Fruit fly (Drosophila melanogaster) whole organism, wandering third instar larva: ENCODE measurements around the gene CG44774.

Experiments used
- Abd-B ChIP-seq: fragments of >200 bp; optimal IDR thresholded peaks from 2 replicates; lab custom pipeline; 2017; ENCODE audit warnings: missing biosample characterization, missing genetic modification characterization
- CG32264 ChIP-seq: fragments of 200-800 bp; sonication (Bioruptor generic); optimal IDR thresholded peaks from 2 replicates; lab custom pipeline; 2016; ENCODE audit warnings: missing biosample characterization, missing genetic modification characterization
- CG9705 ChIP-seq: fragments of 200-800 bp; sonication (Bioruptor generic); optimal IDR thresholded peaks from 2 replicates; lab custom pipeline; 2018; ENCODE audit warnings: missing biosample characterization, mild to moderate bottlenecking, missing genetic modification characterization
- CrebA ChIP-seq: fragments of 200-800 bp; sonication (Bioruptor generic); optimal IDR thresholded peaks from 2 replicates; lab custom pipeline; 2016; ENCODE audit warnings: missing biosample characterization, mild to moderate bottlenecking, missing genetic modification characterization, borderline replicate concordance
- Dfd ChIP-seq: fragments of >200 bp; optimal IDR thresholded peaks from 2 replicates; lab custom pipeline; 2017; ENCODE audit warnings: missing biosample characterization, missing genetic modification characterization
- Dif ChIP-seq: fragments of 200-275, 200-300 bp; sonication (Bioruptor generic); optimal IDR thresholded peaks from 2 replicates; lab custom pipeline; 2018; ENCODE audit warnings: missing biosample characterization, missing genetic modification characterization; ENCODE audit not compliant: partially characterized antibody
- GATAd ChIP-seq: sonication (Bioruptor generic); optimal IDR thresholded peaks from 2 replicates; lab custom pipeline; 2016; ENCODE audit warnings: missing biosample characterization, missing genetic modification characterization
- HLH106 ChIP-seq: fragments of 200-800 bp; optimal IDR thresholded peaks from 3 replicates; lab custom pipeline; 2019; ENCODE audit warnings: missing biosample characterization, mild to moderate bottlenecking, missing genetic modification characterization, moderate library complexity
- Hnf4 ChIP-seq: fragments of 200-800 bp; sonication (Bioruptor generic); optimal IDR thresholded peaks from 2 replicates; lab custom pipeline; 2016; ENCODE audit warnings: missing biosample characterization, mild to moderate bottlenecking, missing genetic modification characterization
- Hr78 ChIP-seq: fragments of >200 bp; optimal IDR thresholded peaks from 2 replicates; lab custom pipeline; 2017; ENCODE audit warnings: missing biosample characterization, missing genetic modification characterization
- Hr83 ChIP-seq: fragments of 200-300 bp; sonication (Bioruptor generic); optimal IDR thresholded peaks from 2 replicates; lab custom pipeline; 2016; ENCODE audit warnings: missing biosample characterization, mild to moderate bottlenecking, missing genetic modification characterization, moderate library complexity; ENCODE audit not compliant: poor library complexity, severe bottlenecking
- Jra ChIP-seq: sonication (Bioruptor generic); optimal IDR thresholded peaks from 2 replicates; lab custom pipeline; 2016; ENCODE audit warnings: missing biosample characterization, missing genetic modification characterization
- Mio ChIP-seq: sonication (Bioruptor generic); optimal IDR thresholded peaks from 2 replicates; lab custom pipeline; 2016; ENCODE audit warnings: missing biosample characterization, missing genetic modification characterization
- Myc ChIP-seq: fragments of >200 bp; optimal IDR thresholded peaks from 2 replicates; lab custom pipeline; 2017
- N ChIP-seq: fragments of >200 bp; optimal IDR thresholded peaks from 2 replicates; lab custom pipeline; 2018; ENCODE audit warnings: missing biosample characterization, missing external identifiers, missing genetic modification characterization
- OdsH ChIP-seq: fragments of 200-800 bp; sonication (Bioruptor generic); optimal IDR thresholded peaks from 2 replicates; lab custom pipeline; 2016; ENCODE audit warnings: missing biosample characterization, mild to moderate bottlenecking, missing genetic modification characterization
- Rel ChIP-seq, 2 experiments: fragments of 200-800 bp; sonication (Bioruptor generic) in 1 of 2; optimal IDR thresholded peaks; 2 replicates in 1 of 2; 3 replicates in 1 of 2; lab custom pipeline; 2016 to 2019; ENCODE audit warnings: mild to moderate bottlenecking in 2 of 2, missing biosample characterization in 2 of 2, missing genetic modification characterization in 2 of 2, moderate library complexity in 1 of 2
- Sp1 ChIP-seq: fragments of 200-800 bp; sonication (Bioruptor generic); optimal IDR thresholded peaks from 3 replicates; lab custom pipeline; 2019; ENCODE audit warnings: missing biosample characterization, mild to moderate bottlenecking, missing genetic modification characterization, moderate library complexity
- Vsx2 ChIP-seq: fragments of 200-300, 225-300 bp; sonication (Bioruptor generic); optimal IDR thresholded peaks from 2 replicates; lab custom pipeline; 2018; ENCODE audit warnings: missing biosample characterization, missing genetic modification characterization; ENCODE audit not compliant: partially characterized antibody
- br ChIP-seq: fragments of 200-800 bp; sonication (Bioruptor generic); optimal IDR thresholded peaks from 2 replicates; lab custom pipeline; 2016; ENCODE audit warnings: missing biosample characterization, missing genetic modification characterization
- brk ChIP-seq: fragments of 200-800 bp; sonication (Bioruptor generic); optimal IDR thresholded peaks from 2 replicates; lab custom pipeline; 2016; ENCODE audit warnings: missing biosample characterization, mild to moderate bottlenecking, missing genetic modification characterization
- dl ChIP-seq, 2 experiments: fragments of 175-275, 200-275 bp in 1 of 2; fragments of 200-275 bp in 1 of 2; sonication (Bioruptor generic); optimal IDR thresholded peaks; lab custom pipeline; 2018; ENCODE audit warnings: mild to moderate bottlenecking in 2 of 2, missing biosample characterization in 2 of 2, missing genetic modification characterization in 2 of 2, moderate library complexity in 2 of 2; ENCODE audit not compliant: partially characterized antibody in 2 of 2, insufficient read depth in 1 of 2
- dmrt93B ChIP-seq: fragments of 200-800 bp; sonication (Bioruptor generic); optimal IDR thresholded peaks from 2 replicates; lab custom pipeline; 2018; ENCODE audit warnings: missing biosample characterization, mild to moderate bottlenecking, missing genetic modification characterization
- dsf ChIP-seq: sonication (Bioruptor generic); optimal IDR thresholded peaks from 2 replicates; lab custom pipeline; 2016; ENCODE audit warnings: missing biosample characterization, missing genetic modification characterization, borderline replicate concordance
- ey ChIP-seq: fragments of 200-800 bp; sonication (Bioruptor generic); optimal IDR thresholded peaks from 2 replicates; lab custom pipeline; 2016; ENCODE audit warnings: missing biosample characterization, missing genetic modification characterization
- foxo ChIP-seq, 2 experiments: fragments of 200-800 bp; sonication (Bioruptor generic); optimal IDR thresholded peaks; 2 replicates in 1 of 2; 3 replicates in 1 of 2; lab custom pipeline; 2016 to 2017; ENCODE audit warnings: missing biosample characterization in 2 of 2, missing genetic modification characterization in 2 of 2
- fru ChIP-seq: fragments of 200-800 bp; sonication (Bioruptor generic); optimal IDR thresholded peaks from 3 replicates; lab custom pipeline; 2016; ENCODE audit warnings: missing biosample characterization, mild to moderate bottlenecking, missing genetic modification characterization
- h ChIP-seq: fragments of 200-800 bp; sonication (Bioruptor generic); optimal IDR thresholded peaks from 3 replicates; lab custom pipeline; 2016; ENCODE audit warnings: missing biosample characterization, mild to moderate bottlenecking, missing genetic modification characterization
- jim ChIP-seq: fragments of 175-275, 200-325 bp; sonication (Bioruptor generic); optimal IDR thresholded peaks from 2 replicates; lab custom pipeline; 2016; ENCODE audit warnings: missing biosample characterization, mild to moderate bottlenecking, missing genetic modification characterization
- lola ChIP-seq: fragments of >200 bp; optimal IDR thresholded peaks from 2 replicates; lab custom pipeline; 2017; ENCODE audit warnings: missing biosample characterization, missing genetic modification characterization
- pan ChIP-seq: fragments of >200 bp; optimal IDR thresholded peaks from 2 replicates; lab custom pipeline; 2017
- psq ChIP-seq: fragments of 200-800 bp; sonication (Bioruptor generic); optimal IDR thresholded peaks from 3 replicates; lab custom pipeline; 2017; ENCODE audit warnings: missing biosample characterization, mild to moderate bottlenecking, missing genetic modification characterization, moderate library complexity
- rgr ChIP-seq: fragments of 200-800 bp; sonication (Bioruptor generic); optimal IDR thresholded peaks from 3 replicates; lab custom pipeline; 2016; ENCODE audit warnings: missing biosample characterization, mild to moderate bottlenecking, missing genetic modification characterization
- sage ChIP-seq: fragments of 200-800 bp; sonication (Bioruptor generic); optimal IDR thresholded peaks from 2 replicates; lab custom pipeline; 2016; ENCODE audit warnings: missing biosample characterization, mild to moderate bottlenecking, missing genetic modification characterization
- sv ChIP-seq: fragments of 200-800 bp; sonication (Bioruptor generic); optimal IDR thresholded peaks from 3 replicates; lab custom pipeline; 2016; ENCODE audit warnings: missing biosample characterization, missing genetic modification characterization
- tai ChIP-seq: sonication (Bioruptor generic); optimal IDR thresholded peaks from 2 replicates; lab custom pipeline; 2016; ENCODE audit warnings: missing biosample characterization, missing genetic modification characterization
- usp ChIP-seq: fragments of >200 bp; optimal IDR thresholded peaks from 2 replicates; lab custom pipeline; 2017; ENCODE audit warnings: missing biosample characterization, missing genetic modification characterization
- woc ChIP-seq: sonication (Bioruptor generic); optimal IDR thresholded peaks from 2 replicates; lab custom pipeline; 2016; ENCODE audit warnings: missing biosample characterization, mild to moderate bottlenecking, missing genetic modification characterization

The CG44774 gene

dm6 chrX:4919040-4919881, 18.6 kb downstream of the CG44774 start:
- TF ChIP-seq fru (GFP tag; lab: Kevin White, UChicago) = peak; percentile 72
- peak; percentile 67 for TF ChIP-seq sv (GFP tag; lab: Kevin White, UChicago)
- peak; percentile 11 for TF ChIP-seq Sp1 (GFP tag; lab: Kevin White, UChicago)
- TF ChIP-seq rgr (GFP tag; lab: Kevin White, UChicago) = peak; percentile 73
- TF ChIP-seq OdsH (GFP tag; lab: Kevin White, UChicago) = peak; percentile 70
- TF ChIP-seq woc (GFP tag; lab: Kevin White, UChicago) = peak; percentile 21
- TF ChIP-seq Jra = no peak
- no peak for TF ChIP-seq jim (GFP tag; lab: Kevin White, UChicago)
- no peak for TF ChIP-seq Hr83
- peak; percentile 17 for TF ChIP-seq psq (GFP tag; lab: Kevin White, UChicago)
- peak in 1 of 2 experiments; percentile 79 for TF ChIP-seq foxo (GFP tag; optimal IDR thresholded peaks at IDR 0.05; lab: Kevin White, UChicago)
- TF ChIP-seq ey (GFP tag; lab: Kevin White, UChicago) = peak; percentile 78
- no peak for TF ChIP-seq usp (GFP tag; lab: Kevin White, UChicago)
- TF ChIP-seq sage = no peak
- peak; percentile 56 for TF ChIP-seq HLH106 (tag; lab: Kevin White, UChicago)
- no peak for TF ChIP-seq Hnf4 (GFP tag; lab: Kevin White, UChicago)
- TF ChIP-seq br (GFP tag; lab: Kevin White, UChicago) = peak; percentile 65
- TF ChIP-seq h (GFP tag; lab: Kevin White, UChicago) = peak; percentile 73

DNA sequence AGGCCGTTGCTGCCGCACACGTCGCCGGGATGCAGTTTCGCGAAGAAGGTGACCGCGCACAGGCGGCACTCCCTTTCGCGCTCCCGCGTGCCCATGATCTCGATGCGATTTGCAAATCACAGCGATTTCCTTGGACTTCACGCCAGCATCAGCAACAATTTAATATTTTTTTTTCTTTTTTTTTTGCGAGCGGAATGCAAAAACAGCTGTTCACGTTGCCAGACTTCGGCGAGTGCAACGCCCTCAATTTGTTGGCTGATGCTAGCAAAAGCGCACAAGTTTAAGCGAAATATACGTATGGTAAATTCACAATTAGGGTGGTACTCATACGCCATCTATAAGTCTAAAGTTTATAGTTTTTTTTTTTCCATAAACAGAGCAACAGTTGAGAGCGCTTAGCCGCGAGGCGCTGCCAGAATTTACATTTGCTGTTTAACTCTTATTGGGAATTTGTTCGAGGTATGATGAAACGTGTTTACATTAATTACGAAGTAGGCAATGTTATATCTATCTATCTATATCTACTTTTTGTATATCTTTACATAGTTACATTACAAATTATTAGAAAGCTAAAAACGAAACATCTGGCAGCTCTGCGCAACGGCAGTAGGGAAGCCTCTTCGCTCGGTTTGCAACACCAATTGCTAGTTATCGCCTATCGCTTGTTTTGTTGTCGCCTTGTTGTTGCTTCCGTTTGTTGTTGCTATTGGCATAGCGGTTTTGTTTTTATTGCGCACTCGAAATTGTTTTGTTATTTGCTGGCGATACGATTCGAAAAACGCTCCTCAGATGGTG, 19.5 kb downstream of the CG44774 start, which contains the start of the genes CG4041 and Hgsnat:
CG4041 (minus strand) TSS at position 220 of the 795 bp plus-strand sequence.
Hgsnat (plus strand) TSS at position 503 of the 795 bp plus-strand sequence.
- TF ChIP-seq dsf = peak; percentile 22
- TF ChIP-seq lola (GFP tag; lab: Kevin White, UChicago) = no peak
- TF ChIP-seq Rel (GFP tag; optimal IDR thresholded peaks at IDR 0.05; lab: Kevin White, UChicago) = no peak
- no peak for TF ChIP-seq Rel (tag; optimal IDR thresholded peaks at IDR 0.05; lab: Kevin White, UChicago)
- TF ChIP-seq CG9705 (GFP tag; lab: Kevin White, UChicago) = no peak
- peak; percentile 25 for TF ChIP-seq psq (GFP tag; lab: Kevin White, UChicago)
- no peak for TF ChIP-seq sage
- peak; percentile 26 for TF ChIP-seq fru (GFP tag; lab: Kevin White, UChicago)
- no peak for TF ChIP-seq CG32264 (GFP tag; lab: Kevin White, UChicago)
- peak in 1 of 2 experiments; percentile 49 for TF ChIP-seq foxo (GFP tag; optimal IDR thresholded peaks at IDR 0.05; lab: Kevin White, UChicago)
- no peak for TF ChIP-seq Hr78 (GFP tag; lab: Kevin White, UChicago)
- peak; percentile 25 for TF ChIP-seq dmrt93B (GFP tag; lab: Kevin White, UChicago)
- TF ChIP-seq dl (GFP tag; optimal IDR thresholded peaks at IDR 0.05; lab: Kevin White, UChicago; ENCODE audit: insufficient read depth in 1 of 2, partially characterized antibody in 2 of 2) = no peak
- TF ChIP-seq CrebA = no peak
- peak; percentile 1 for TF ChIP-seq OdsH (GFP tag; lab: Kevin White, UChicago)
- peak; percentile 33 for TF ChIP-seq Sp1 (GFP tag; lab: Kevin White, UChicago)
- peak; percentile 39 for TF ChIP-seq Hnf4 (GFP tag; lab: Kevin White, UChicago)
- TF ChIP-seq woc (GFP tag; lab: Kevin White, UChicago) = peak; percentile 7
- peak; percentile 23 for TF ChIP-seq br (GFP tag; lab: Kevin White, UChicago)
- TF ChIP-seq jim (GFP tag; lab: Kevin White, UChicago) = no peak
- TF ChIP-seq tai = no peak
- no peak for TF ChIP-seq Myc
- no peak for TF ChIP-seq Dfd
- TF ChIP-seq rgr (GFP tag; lab: Kevin White, UChicago) = peak; percentile 33
- TF ChIP-seq Abd-B = no peak
- no peak for TF ChIP-seq Hr83
- TF ChIP-seq usp (GFP tag; lab: Kevin White, UChicago) = no peak
- TF ChIP-seq ey (GFP tag; lab: Kevin White, UChicago) = peak; percentile 29
- TF ChIP-seq h (GFP tag; lab: Kevin White, UChicago) = peak; percentile 29
- TF ChIP-seq pan (lab: Kevin White, UChicago) = no peak
- peak; percentile 36 for TF ChIP-seq HLH106 (tag; lab: Kevin White, UChicago)
- TF ChIP-seq brk = no peak
- TF ChIP-seq N = no peak
- peak; percentile 44 for TF ChIP-seq Jra
- TF ChIP-seq Dif (GFP tag; lab: Kevin White, UChicago) = no peak
- TF ChIP-seq Vsx2 = no peak
- no peak for TF ChIP-seq GATAd
- TF ChIP-seq sv (GFP tag; lab: Kevin White, UChicago) = peak; percentile 43
- TF ChIP-seq Mio (GFP tag; lab: Kevin White, UChicago) = no peak
